Fruit fly (Drosophila melanogaster): ENCODE data around the gene Zip71B.

DNA sequence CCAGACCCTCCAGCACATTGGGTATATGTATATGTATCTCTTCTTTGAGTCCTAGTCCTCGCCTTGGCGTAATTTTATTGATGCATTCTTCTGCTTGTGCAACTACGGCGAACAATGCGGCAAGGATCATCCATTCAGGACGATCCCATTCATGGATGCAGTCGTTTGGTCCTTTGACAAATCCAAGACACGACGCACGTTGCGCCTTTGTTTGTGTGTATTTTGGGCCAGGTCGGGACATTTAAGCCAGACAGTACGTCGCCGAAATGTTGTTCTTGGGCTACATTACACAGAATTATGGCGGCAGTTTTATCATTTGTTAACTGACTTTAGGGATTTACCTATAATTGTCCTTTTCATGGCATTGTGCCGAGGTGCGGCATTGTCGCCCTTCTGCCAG, 53.0 kb downstream of the Zip71B start:
- TF ChIP-seq CG8478 (optimal IDR thresholded peaks at IDR 0.05) (no peak), CTCF (optimal IDR thresholded peaks at IDR 0.05) (no peak)
